Worm (Caenorhabditis elegans): ENCODE results near the gene flp-12.

DNA sequence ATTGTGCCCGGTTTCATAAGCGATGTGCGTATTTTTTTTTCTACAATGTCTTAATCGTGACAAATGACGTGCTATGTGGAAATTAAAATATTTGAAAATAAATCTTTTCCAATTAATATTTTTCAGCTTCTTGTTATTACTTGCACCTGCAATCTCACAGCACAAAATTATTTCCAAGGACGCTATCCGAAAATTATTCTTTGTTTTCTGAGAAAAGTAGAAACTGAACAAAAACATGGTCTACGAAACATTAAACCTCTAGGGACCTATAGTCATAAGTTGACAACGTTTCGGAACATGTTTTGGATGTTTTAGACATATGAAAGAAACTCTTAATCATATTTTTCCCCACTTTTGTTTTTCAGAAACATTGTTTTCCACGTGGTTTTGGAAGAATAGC, 36.2 kb upstream of the flp-12 start:
- no peak for TF ChIP-seq ztf-23 (GFP tag; IDR thresholded peaks at IDR 0.05)
- no peak for TF ChIP-seq med-1 (GFP tag; optimal IDR thresholded peaks at IDR 0.05; ENCODE audit: insufficient read depth)

Measured in whole organism, midembryonic.